Worm (Caenorhabditis elegans): ENCODE measurements around the gene C01G10.4.

C01G10.4 gene

ce11 chrV:15065068-15065744 is 24.3 kb upstream of the C01G10.4 start, which contains the start of gene C25D7.9 (continued):
- TF ChIP-seq saeg-2 (GFP tag; IDR thresholded peaks at IDR 0.05) (no peak), ceh-20 (GFP tag; IDR thresholded peaks at IDR 0.05) (no peak), nhr-41 (GFP tag; IDR thresholded peaks at IDR 0.05) (no peak), madf-5 (GFP tag; IDR thresholded peaks at IDR 0.05) (no peak), snpc-4 (tag; optimal IDR thresholded peaks at IDR 0.05) (no peak), hif-1 (tag; optimal IDR thresholded peaks at IDR 0.05) (peak in 1 of 2 experiments; percentile 21), madf-9 (GFP tag; conservative IDR thresholded peaks at IDR 0.05) (no peak), arid-1 (GFP tag; conservative IDR thresholded peaks at IDR 0.05) (no peak), mdt-29 (GFP tag; IDR thresholded peaks at IDR 0.05) (no peak), ceh-28 (tag; optimal IDR thresholded peaks at IDR 0.05) (no peak), mes-2 (tag; optimal IDR thresholded peaks at IDR 0.05; ENCODE audit: poor library complexity, severe bottlenecking) (peak; percentile 53), daf-12 (tag; optimal IDR thresholded peaks at IDR 0.05) (no peak), mxl-2 (GFP tag; conservative IDR thresholded peaks at IDR 0.05) (no peak), ceh-32 (tag; optimal IDR thresholded peaks at IDR 0.05; ENCODE audit: poor library complexity) (no peak), zag-1 (tag; optimal IDR thresholded peaks at IDR 0.05) (no peak), lir-3 (tag; optimal IDR thresholded peaks at IDR 0.05) (no peak), php-3 (GFP tag; IDR thresholded peaks at IDR 0.05) (no peak), ZK337.2 (GFP tag; IDR thresholded peaks at IDR 0.05) (no peak), aly-2 (tag; optimal IDR thresholded peaks at IDR 0.05) (no peak), lin-1 (GFP tag; IDR thresholded peaks at IDR 0.05) (no peak), spr-1 (tag; optimal IDR thresholded peaks at IDR 0.05) (no peak), D1046.2 (GFP tag; IDR thresholded peaks at IDR 0.05) (no peak), dmd-9 (GFP tag; IDR thresholded peaks at IDR 0.05) (peak; percentile 49; the same call in 1 of the 2 replicates), mdl-1 (tag; optimal IDR thresholded peaks at IDR 0.05) (no peak), daf-8 (GFP tag; IDR thresholded peaks at IDR 0.05) (no peak), ZK546.5 (tag; optimal IDR thresholded peaks at IDR 0.05) (no peak), T20F7.1 (GFP tag; optimal IDR thresholded peaks at IDR 0.05) (no peak), dpl-1 (GFP tag; optimal IDR thresholded peaks at IDR 0.05) (peak; percentile 31), spr-3 (GFP tag; optimal IDR thresholded peaks at IDR 0.05) (peak; percentile 38), nhr-237 (tag; optimal IDR thresholded peaks at IDR 0.05) (no peak), duxl-1 (tag; optimal IDR thresholded peaks at IDR 0.05; ENCODE audit: poor library complexity) (no peak), unc-62 (GFP tag; optimal IDR thresholded peaks at IDR 0.05 in 1 of 2) (no peak), unc-62 (tag; optimal IDR thresholded peaks at IDR 0.05) (no peak), nhr-76 (tag; optimal IDR thresholded peaks at IDR 0.05) (no peak), dmd-6 (GFP tag; IDR thresholded peaks at IDR 0.05) (peak; percentile 7; the same call in 1 of the 2 replicates), rbr-2 (tag; optimal IDR thresholded peaks at IDR 0.05) (peak; percentile 15), F10B5.3 (tag; optimal IDR thresholded peaks at IDR 0.05) (no peak), zip-2 (tag; optimal IDR thresholded peaks at IDR 0.05) (no peak), egl-43 (GFP tag; IDR thresholded peaks at IDR 0.05) (0 out of 2 replicates have a peak, but pooled peaks have one; percentile 34), aha-1 (tag) (no peak), sdz-12 (GFP tag; optimal IDR thresholded peaks at IDR 0.05) (no peak), nhr-28 (tag; optimal IDR thresholded peaks at IDR 0.05) (no peak), daf-16 (GFP tag; optimal IDR thresholded peaks at IDR 0.05) (no peak), daf-16 (tag; optimal IDR thresholded peaks at IDR 0.05) (no peak), nhr-111 (GFP tag; optimal IDR thresholded peaks at IDR 0.05) (no peak), ama-1 (optimal IDR thresholded peaks at IDR 0.05) (no peak), F26F4.8 (GFP tag; conservative IDR thresholded peaks at IDR 0.05) (no peak), skn-1 (tag; optimal IDR thresholded peaks at IDR 0.05) (no peak), dmd-8 (GFP tag; IDR thresholded peaks at IDR 0.05) (no peak), nhr-25 (tag; optimal IDR thresholded peaks at IDR 0.05; ENCODE audit: borderline replicate concordance, insufficient read depth) (no peak), pqm-1 (tag; optimal IDR thresholded peaks at IDR 0.05) (no peak)
